Worm (Caenorhabditis elegans) whole organism, dauer: Measurements from ENCODE around the gene R151.8.

Experiments
- unc-62 ChIP-seq: sonication (generic microtip); optimal IDR thresholded peaks from 2 replicates; lab custom pipeline; 2017; ENCODE audit warnings: missing biosample characterization, missing genetic modification reagents, missing genetic modification characterization

R151.8 gene

DNA sequence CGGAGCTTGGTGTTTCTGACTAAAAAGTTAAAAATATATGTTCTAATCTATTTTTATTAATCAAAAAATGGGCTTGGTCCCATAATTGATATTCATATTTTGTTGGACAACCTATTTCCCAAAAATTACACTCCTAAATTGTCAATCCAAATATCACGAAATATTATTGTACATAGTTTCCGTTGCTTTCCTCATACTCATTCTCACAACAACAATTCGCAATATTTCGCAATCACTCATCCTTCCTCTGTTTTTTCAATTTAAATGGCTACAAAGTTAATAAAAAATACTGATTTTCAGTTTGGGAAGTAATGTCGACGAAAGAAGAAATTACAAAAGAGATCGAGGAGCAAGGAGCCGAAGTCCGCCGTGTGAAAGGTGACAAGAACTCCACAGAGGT, 9.1 kb upstream of the R151.8 start, which contains the start of gene pars-1:
pars-1 (plus strand) TSS at position 301 of the 400 bp plus-strand sequence.
- no peak for TF ChIP-seq unc-62 (GFP tag; lab: Kevin White, UChicago)

DNA sequence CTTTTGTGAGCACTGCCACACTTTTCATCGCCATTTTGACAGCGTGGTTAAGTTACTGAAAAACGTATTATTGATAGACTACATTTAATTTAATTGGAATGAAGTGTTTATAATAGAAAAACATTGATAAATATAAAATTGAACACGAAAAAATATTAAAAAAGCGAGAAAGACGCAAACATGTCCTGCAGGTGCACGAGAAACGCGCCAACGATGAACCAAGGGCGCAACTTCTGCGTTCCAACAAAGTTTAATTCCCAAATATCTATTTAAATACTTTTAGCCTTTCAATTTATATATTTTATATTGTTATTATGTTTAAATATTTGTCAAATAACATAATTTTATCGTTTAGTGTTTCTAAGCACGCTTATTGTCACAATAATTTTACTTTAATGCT, 4.6 kb upstream of the R151.8 start, which contains the start of gene ndus-8:
ndus-8 (minus strand) TSS at position 55 of the 400 bp plus-strand sequence.
- TF ChIP-seq unc-62 (GFP tag; lab: Kevin White, UChicago): no peak

ce11 chrIII:7232782-7233181, 3.2 kb upstream of the R151.8 start, which contains the start of gene adr-2:
Gene adr-2, minus strand, starts transcription at chrIII:7232882.
- no peak for TF ChIP-seq unc-62 (GFP tag; lab: Kevin White, UChicago)

DNA sequence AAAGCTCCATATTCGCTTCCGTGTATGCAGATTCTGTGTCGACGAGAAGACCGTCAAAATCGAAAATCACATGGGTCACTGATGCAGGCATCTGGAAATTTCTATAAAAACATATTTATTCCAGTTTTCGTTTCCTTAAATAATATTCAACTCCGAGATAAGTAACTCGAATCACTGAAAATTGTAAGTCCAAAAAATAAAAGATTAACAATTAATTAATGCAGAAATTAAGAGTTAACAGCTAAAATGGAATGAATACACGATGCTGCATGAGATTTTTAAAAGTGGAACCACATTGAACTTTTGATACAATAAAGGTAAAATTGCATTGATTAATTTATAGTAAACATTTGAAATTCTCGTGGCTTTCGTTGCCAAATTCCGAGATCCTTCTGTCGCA, 1.3 kb upstream of the R151.8 start, which contains the start of gene R151.10:
R151.10 (minus strand) TSS at position 101 of the 400 bp plus-strand sequence.
- no peak for TF ChIP-seq unc-62 (GFP tag; lab: Kevin White, UChicago)

ce11 chrIII:7226607-7227006, 3.0 kb downstream of the R151.8 start, which contains the start of gene hsp-75:
Gene hsp-75, minus strand, starts transcription at chrIII:7226707.
- no peak for TF ChIP-seq unc-62 (GFP tag; lab: Kevin White, UChicago)

DNA sequence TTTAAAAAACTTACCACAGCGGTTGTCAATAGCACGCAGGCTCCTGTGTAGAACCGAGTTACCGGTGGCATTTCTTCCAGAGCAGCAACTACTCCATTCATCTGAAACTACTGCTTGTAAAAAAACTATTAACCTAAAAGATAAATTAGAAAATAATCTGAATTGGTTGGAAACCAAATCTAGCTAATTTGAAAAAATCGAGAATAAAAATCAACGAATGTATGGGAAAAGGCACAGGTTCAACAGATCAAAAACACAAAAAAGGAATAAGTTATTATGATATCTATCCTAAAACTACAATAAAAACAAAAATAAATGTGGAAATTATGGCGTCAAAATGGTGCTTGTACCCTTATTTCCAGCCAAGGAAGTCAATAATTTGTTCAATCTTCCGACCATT, 6.6 kb downstream of the R151.8 start, which contains the start of gene der-2:
der-2 (minus strand) TSS at position 101 of the 400 bp plus-strand sequence.
- TF ChIP-seq unc-62 (GFP tag; lab: Kevin White, UChicago): no peak

DNA sequence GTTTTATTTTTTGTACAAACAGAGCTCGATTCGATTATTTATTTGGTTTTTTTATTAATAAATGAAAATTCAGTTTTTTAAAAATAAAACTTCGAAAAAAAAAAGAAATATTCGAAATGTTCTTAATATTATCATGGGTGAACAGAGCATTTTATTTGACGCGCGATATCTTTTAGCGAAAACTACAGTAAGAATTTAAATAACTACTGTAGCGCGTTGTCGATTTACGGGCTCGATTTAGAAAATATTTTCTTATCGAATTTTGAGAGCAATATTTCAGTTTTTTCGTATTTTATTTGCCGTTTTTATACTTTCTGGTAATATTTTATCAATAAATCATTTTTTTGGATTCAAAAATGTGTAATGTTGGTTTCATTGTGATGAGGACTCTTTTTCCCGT, 8.5 kb downstream of the R151.8 start:
- TF ChIP-seq unc-62 (GFP tag; lab: Kevin White, UChicago): no peak

ce11 chrIII:7216924-7217521, 12.6 kb downstream of the R151.8 start:
- no peak for TF ChIP-seq unc-62 (GFP tag; lab: Kevin White, UChicago)

- no peak for TF ChIP-seq unc-62 (GFP tag; lab: Kevin White, UChicago)
Measured at ce11 chrIII:7216226-7216625, 13.4 kb downstream of the R151.8 start, which contains the start of gene R151.1. Gene R151.1, plus strand, starts transcription at chrIII:7216526.

ce11 chrIII:7215532-7215931, 14.1 kb downstream of the R151.8 start:
- no peak for TF ChIP-seq unc-62 (GFP tag; lab: Kevin White, UChicago)

DNA sequence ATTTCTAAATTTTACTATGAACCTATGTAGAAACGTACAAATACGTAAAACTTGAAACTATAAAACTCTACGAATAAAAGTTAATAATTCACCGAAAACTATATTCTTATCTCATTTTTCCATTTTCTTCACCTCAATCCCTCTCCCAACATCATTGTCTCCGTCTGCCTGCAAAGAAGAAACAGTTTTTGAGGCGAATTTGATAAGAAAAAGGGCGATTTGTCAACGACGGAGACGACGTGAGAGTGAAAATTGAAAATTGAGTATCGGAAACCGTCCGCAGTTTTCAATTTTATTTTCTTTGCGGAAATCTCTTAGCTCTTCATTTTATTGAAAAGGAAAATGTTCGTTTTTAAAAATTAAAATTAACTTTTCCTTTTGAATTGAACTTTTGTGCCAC, 17.6 kb downstream of the R151.8 start:
- TF ChIP-seq unc-62 (GFP tag; lab: Kevin White, UChicago): no peak

DNA sequence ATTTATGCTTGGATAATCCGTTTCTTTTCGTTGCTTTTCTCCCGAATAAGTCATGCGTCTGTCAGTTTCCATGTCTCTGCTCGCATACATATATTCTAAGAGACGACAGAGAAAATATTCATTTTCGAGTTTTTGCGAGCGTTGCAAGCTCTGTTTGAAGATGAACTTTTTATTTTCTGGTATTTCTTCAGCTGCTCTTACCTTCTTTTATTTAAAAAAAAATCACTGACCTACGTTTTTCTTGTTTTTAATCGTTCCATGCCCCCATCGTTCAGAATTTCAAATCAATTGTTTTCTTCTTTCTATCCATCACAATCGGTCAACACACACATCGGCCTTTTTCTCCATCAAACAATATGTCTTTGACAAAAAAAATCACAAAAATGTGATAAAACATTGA, 19.1 kb downstream of the R151.8 start:
- no peak for TF ChIP-seq unc-62 (GFP tag; lab: Kevin White, UChicago)

ce11 chrIII:7209721-7210120, 19.9 kb downstream of the R151.8 start, which contains the start of gene R151.2:
Gene R151.2, plus strand, starts transcription at chrIII:7209967.
- no peak for TF ChIP-seq unc-62 (GFP tag; lab: Kevin White, UChicago)

ce11 chrIII:7207903-7208497, 21.6 kb downstream of the R151.8 start, which contains the start of gene rpl-6:
Gene rpl-6, plus strand, starts transcription at chrIII:7208447.
- no peak for TF ChIP-seq unc-62 (GFP tag; lab: Kevin White, UChicago)

ce11 chrIII:7203130-7203775, 26.3 kb downstream of the R151.8 start:
- TF ChIP-seq unc-62 (GFP tag; lab: Kevin White, UChicago): no peak
